Worm (Caenorhabditis elegans) whole organism, L1 larva: ENCODE measurements around the gene C49A9.6.
A peak's percentile ranks its signal among the peaks of the same experiment; 100 is the strongest.
"Not testable (repeated sequence)": the region's sequence is repeated elsewhere in the genome, so short reads cannot be mapped to it uniquely, and the experiment has no call there.

ENCODE experiments used
- C04F5.9 ChIP-seq: sonication (generic microtip); optimal IDR thresholded peaks from 2 replicates; lab custom pipeline; 2016; ENCODE audit warnings: missing genetic modification characterization, missing compliant biosample characterization
- C16A3.4 ChIP-seq: fragments of 150-350 bp; optimal IDR thresholded peaks from 2 replicates; lab custom pipeline; 2014; ENCODE audit warnings: missing biosample characterization, missing genetic modification characterization
- aha-1 ChIP-seq: fragments of 150-350 bp; optimal IDR thresholded peaks from 2 replicates; lab custom pipeline; 2014; ENCODE audit warnings: missing biosample characterization, missing genetic modification characterization
- alr-1 ChIP-seq: fragments of 200-800 bp; sonication (Bioruptor generic); optimal IDR thresholded peaks from 2 replicates; lab custom pipeline; 2018; ENCODE audit warnings: borderline replicate concordance, mild to moderate bottlenecking, missing genetic modification characterization, missing compliant biosample characterization
- ama-1 ChIP-seq: fragments of 150-350 bp; optimal IDR thresholded peaks from 2 replicates; lab custom pipeline; 2014
- ceh-63 ChIP-seq: fragments of 200-800 bp; sonication (Bioruptor generic); optimal IDR thresholded peaks from 2 replicates; lab custom pipeline; 2018; ENCODE audit warnings: mild to moderate bottlenecking, missing genetic modification characterization, missing compliant biosample characterization
- ceh-8 ChIP-seq: fragments of 200-800 bp; sonication (Bioruptor generic); optimal IDR thresholded peaks from 2 replicates; lab custom pipeline; 2018; ENCODE audit warnings: mild to moderate bottlenecking, missing genetic modification characterization, moderate library complexity, missing compliant biosample characterization
- ceh-90 ChIP-seq: sonication (generic microtip); optimal IDR thresholded peaks from 2 replicates; lab custom pipeline; 2016; ENCODE audit warnings: missing genetic modification characterization, missing compliant biosample characterization
- dsc-1 ChIP-seq: sonication (generic microtip); optimal IDR thresholded peaks from 2 replicates; lab custom pipeline; 2016; ENCODE audit warnings: mild to moderate bottlenecking, missing genetic modification characterization, missing compliant biosample characterization
- egl-13 ChIP-seq: sonication (generic microtip); optimal IDR thresholded peaks from 2 replicates; lab custom pipeline; 2016; ENCODE audit warnings: missing genotype, missing genetic modification reagents, missing genetic modification characterization, missing compliant biosample characterization
- egl-27 ChIP-seq, 2 experiments: fragments of 150-350 bp in 1 of 2; sonication (generic microtip); optimal IDR thresholded peaks; 3 replicates each; lab custom pipeline; 2017 to 2018; ENCODE audit warnings: missing biosample characterization in 2 of 2, missing genetic modification characterization in 2 of 2, missing genetic modification reagents in 2 of 2
- elt-2 ChIP-seq: sonication (generic microtip); optimal IDR thresholded peaks from 2 replicates; lab custom pipeline; 2016; ENCODE audit warnings: missing genetic modification characterization, mild to moderate bottlenecking, inconsistent platforms, missing compliant biosample characterization, missing genetic modification reagents
- elt-3 ChIP-seq, 6 experiments: fragments of 150-350 bp in 1 of 6; sonication (generic microtip); optimal IDR thresholded peaks; 2 replicates each; lab custom pipeline; 2017 to 2018; ENCODE audit warnings: missing biosample characterization in 6 of 6, missing genetic modification characterization in 6 of 6, inconsistent platforms in 1 of 6
- fkh-10 ChIP-seq: sonication (generic microtip); optimal IDR thresholded peaks from 2 replicates; lab custom pipeline; 2017; ENCODE audit warnings: missing biosample characterization, missing genetic modification reagents, missing genetic modification characterization
- fkh-8 ChIP-seq: sonication (generic microtip); optimal IDR thresholded peaks from 2 replicates; lab custom pipeline; 2016; ENCODE audit warnings: mild to moderate bottlenecking, missing genetic modification characterization, missing compliant biosample characterization
- fos-1 ChIP-seq: fragments of 150-350 bp; optimal IDR thresholded peaks from 2 replicates; lab custom pipeline; 2014; ENCODE audit warnings: missing biosample characterization, missing genetic modification characterization
- grh-1 ChIP-seq: fragments of 200-800 bp; sonication (Bioruptor generic); IDR thresholded peaks from 2 replicates; pipeline ENCODE4 v1.3.6; 2022; ENCODE audit warnings: missing genetic modification reagents, missing genetic modification characterization, missing compliant biosample characterization
- hlh-17 ChIP-seq: fragments of 200-800 bp; sonication (Bioruptor generic); optimal IDR thresholded peaks from 2 replicates; lab custom pipeline; 2018; ENCODE audit warnings: missing genetic modification characterization, mild to moderate bottlenecking, missing compliant biosample characterization, moderate library complexity, borderline replicate concordance
- irx-1 ChIP-seq: sonication (generic microtip); optimal IDR thresholded peaks from 2 replicates; lab custom pipeline; 2016; ENCODE audit warnings: missing genetic modification characterization, missing compliant biosample characterization
- isw-1 ChIP-seq: fragments of 200-800 bp; sonication (Bioruptor generic); IDR thresholded peaks from 2 replicates; pipeline ENCODE4 v1.3.6; 2022; ENCODE audit warnings: missing genetic modification characterization, missing compliant biosample characterization
- jun-1 ChIP-seq: fragments of 150-350 bp; optimal IDR thresholded peaks from 2 replicates; lab custom pipeline; 2014; ENCODE audit warnings: missing biosample characterization, missing genetic modification reagents, missing genetic modification characterization
- lin-13 ChIP-seq: fragments of 150-350 bp; optimal IDR thresholded peaks from 2 replicates; lab custom pipeline; 2014; ENCODE audit warnings: missing biosample characterization, missing genetic modification reagents, missing genetic modification characterization
- lin-14 ChIP-seq: fragments of 200-800 bp; sonication (Bioruptor generic); optimal IDR thresholded peaks from 2 replicates; lab custom pipeline; 2018; ENCODE audit warnings: mild to moderate bottlenecking, missing genetic modification characterization, moderate library complexity, missing compliant biosample characterization
- lir-3 ChIP-seq: sonication (generic microtip); optimal IDR thresholded peaks from 2 replicates; lab custom pipeline; 2016; ENCODE audit warnings: mild to moderate bottlenecking, missing genetic modification characterization, moderate library complexity, missing compliant biosample characterization; ENCODE audit not compliant: poor library complexity
- lsy-2 ChIP-seq, 2 experiments: fragments of 150-350 bp; optimal IDR thresholded peaks; 2 replicates each; lab custom pipeline; 2014; ENCODE audit warnings: missing biosample characterization in 2 of 2, missing genetic modification characterization in 2 of 2
- mab-9 ChIP-seq: fragments of 200-800 bp; sonication (Bioruptor generic); IDR thresholded peaks from 2 replicates; pipeline ENCODE4 v1.3.6; 2022; ENCODE audit warnings: missing genetic modification reagents, missing genetic modification characterization, missing compliant biosample characterization
- mdl-1 ChIP-seq, 2 experiments: fragments of 150-350 bp; optimal IDR thresholded peaks; 2 replicates each; lab custom pipeline; 2014 to 2017; ENCODE audit warnings: missing biosample characterization in 2 of 2, missing genetic modification characterization in 2 of 2, inconsistent platforms in 1 of 2
- mep-1 ChIP-seq: fragments of 150-350 bp; optimal IDR thresholded peaks from 2 replicates; lab custom pipeline; 2014; ENCODE audit warnings: missing biosample characterization, missing genetic modification characterization
- nhr-12 ChIP-seq: sonication (generic microtip); optimal IDR thresholded peaks from 2 replicates; lab custom pipeline; 2017; ENCODE audit warnings: missing biosample characterization, missing genetic modification characterization
- nhr-19 ChIP-seq: fragments of 200-800 bp; sonication (Bioruptor generic); conservative IDR thresholded peaks from 2 replicates; pipeline ENCODE4 v1.3.6; 2022; ENCODE audit warnings: missing genetic modification characterization, missing compliant biosample characterization
- nhr-237 ChIP-seq: fragments of 150-350 bp; optimal IDR thresholded peaks from 2 replicates; lab custom pipeline; 2014; ENCODE audit warnings: missing biosample characterization, missing genetic modification characterization
- nhr-47 ChIP-seq: sonication (generic microtip); optimal IDR thresholded peaks from 2 replicates; lab custom pipeline; 2016; ENCODE audit warnings: mild to moderate bottlenecking, missing genetic modification characterization, moderate library complexity, missing compliant biosample characterization
- nhr-71 ChIP-seq: sonication (generic microtip); optimal IDR thresholded peaks from 2 replicates; lab custom pipeline; 2016; ENCODE audit warnings: mild to moderate bottlenecking, missing genetic modification characterization, moderate library complexity, missing compliant biosample characterization
- nhr-76 ChIP-seq: sonication (generic microtip); optimal IDR thresholded peaks from 2 replicates; lab custom pipeline; 2017; ENCODE audit warnings: missing biosample characterization, missing genetic modification characterization
- nhr-84 ChIP-seq: sonication (generic microtip); optimal IDR thresholded peaks from 2 replicates; lab custom pipeline; 2017; ENCODE audit warnings: missing biosample characterization, missing genetic modification characterization
- pag-3 ChIP-seq: sonication (generic microtip); optimal IDR thresholded peaks from 2 replicates; lab custom pipeline; 2017; ENCODE audit warnings: missing genetic modification characterization, mild to moderate bottlenecking, missing compliant biosample characterization, antibody characterized with exemption, borderline replicate concordance; ENCODE audit not compliant: insufficient read depth
- pax-3 ChIP-seq: fragments of 200-800 bp; sonication (Bioruptor generic); optimal IDR thresholded peaks from 2 replicates; lab custom pipeline; 2018; ENCODE audit warnings: mild to moderate bottlenecking, missing genetic modification characterization, moderate library complexity, missing compliant biosample characterization
- rnt-1 ChIP-seq: sonication (generic microtip); optimal IDR thresholded peaks from 2 replicates; lab custom pipeline; 2016; ENCODE audit warnings: mild to moderate bottlenecking, missing genetic modification characterization, moderate library complexity, missing compliant biosample characterization
- skn-1 ChIP-seq: fragments of 150-350 bp; optimal IDR thresholded peaks from 2 replicates; lab custom pipeline; 2014; ENCODE audit warnings: missing biosample characterization, missing genetic modification characterization
- snpc-4 ChIP-seq: fragments of 150-350 bp; optimal IDR thresholded peaks from 2 replicates; lab custom pipeline; 2014; ENCODE audit warnings: missing biosample characterization, missing genetic modification characterization
- sox-4 ChIP-seq: sonication (generic microtip); optimal IDR thresholded peaks from 2 replicates; lab custom pipeline; 2016; ENCODE audit warnings: missing genetic modification characterization, missing compliant biosample characterization
- swsn-7 ChIP-seq: sonication (generic microtip); optimal IDR thresholded peaks from 2 replicates; lab custom pipeline; 2016; ENCODE audit warnings: missing genetic modification characterization, missing compliant biosample characterization
- unc-130 ChIP-seq: fragments of 150-350 bp; optimal IDR thresholded peaks from 2 replicates; lab custom pipeline; 2017; ENCODE audit warnings: missing biosample characterization, missing genetic modification characterization, inconsistent platforms
- unc-86 ChIP-seq: sonication (generic microtip); optimal IDR thresholded peaks from 2 replicates; lab custom pipeline; 2016; ENCODE audit warnings: missing genetic modification characterization, missing compliant biosample characterization
- zip-4 ChIP-seq: fragments of 200-800 bp; sonication (Bioruptor generic); optimal IDR thresholded peaks from 2 replicates; lab custom pipeline; 2018; ENCODE audit warnings: mild to moderate bottlenecking, missing genetic modification characterization, moderate library complexity, missing compliant biosample characterization

C49A9.6 gene

ce11 chrIV:6249591-6249990, 38.9 kb downstream of the C49A9.6 start, which contains the start of gene F58F9.1:
Gene F58F9.1 (plus strand): TSS chrIV:6249841.
- TF ChIP-seq lin-14 (GFP tag; lab: Kevin White, UChicago) (peak; percentile 64), nhr-71 (no peak), ama-1 (lab: Kevin White, UChicago) (no peak), snpc-4 (tag; lab: Kevin White, UChicago) (no peak), lin-13 (no peak), mep-1 (tag; lab: Kevin White, UChicago) (no peak), zip-4 (GFP tag; lab: Kevin White, UChicago) (no peak), swsn-7 (peak; percentile 4), elt-3 (tag; optimal IDR thresholded peaks at IDR 0.05; lab: Kevin White, UChicago) (no peak), skn-1 (tag; lab: Kevin White, UChicago) (no peak), nhr-84 (tag; lab: Kevin White, UChicago) (no peak), jun-1 (no peak), dsc-1 (tag; lab: Kevin White, UChicago) (peak; percentile 37), grh-1 (no peak), egl-13 (tag; lab: Kevin White, UChicago) (peak; percentile 9), nhr-47 (tag; lab: Kevin White, UChicago) (peak; percentile 29), C16A3.4 (tag; lab: Kevin White, UChicago) (no peak), ceh-8 (GFP tag; lab: Kevin White, UChicago) (no peak), unc-86 (no peak), unc-130 (no peak), ceh-63 (GFP tag; lab: Kevin White, UChicago) (no peak), egl-27 (tag; optimal IDR thresholded peaks at IDR 0.05; lab: Kevin White, UChicago) (no peak), sox-4 (no peak)

ce11 chrIV:6253000-6253399, 42.3 kb downstream of the C49A9.6 start, which contains the start of gene T13A10.2:
Gene T13A10.2 (plus strand): TSS chrIV:6253300.
- TF ChIP-seq nhr-47 (tag; lab: Kevin White, UChicago); isw-1 (GFP tag; lab: Robert Waterston, UW); irx-1 (tag; lab: Kevin White, UChicago): not testable (repeated sequence)

- TF ChIP-seq hlh-17 (GFP tag; lab: Kevin White, UChicago): no peak
- TF ChIP-seq nhr-12 (tag; lab: Kevin White, UChicago): no peak
- TF ChIP-seq, all 84 proteins: peak for 0
Observed at ce11 chrIV:6254635-6255034, 43.9 kb downstream of the C49A9.6 start, which contains the start of gene T13A10.64. Gene T13A10.64 (plus strand): TSS chrIV:6254935.

ce11 chrIV:6258967-6259366, 48.2 kb downstream of the C49A9.6 start:
- TF ChIP-seq lin-13: no peak
- TF ChIP-seq egl-13 (tag; lab: Kevin White, UChicago): no peak
- no peak for TF ChIP-seq alr-1
- TF ChIP-seq rnt-1 (tag; lab: Kevin White, UChicago): no peak
- TF ChIP-seq mab-9 (GFP tag; lab: Robert Waterston, UW): no peak
- TF ChIP-seq lsy-2 (tag; optimal IDR thresholded peaks at IDR 0.05; lab: Kevin White, UChicago): no peak
- TF ChIP-seq fkh-10 (GFP tag; lab: Kevin White, UChicago): no peak
- TF ChIP-seq lin-14 (GFP tag; lab: Kevin White, UChicago): no peak
- no peak for TF ChIP-seq C16A3.4 (tag; lab: Kevin White, UChicago)
- no peak for TF ChIP-seq elt-2
- no peak for TF ChIP-seq nhr-19 (GFP tag; lab: Robert Waterston, UW)
- TF ChIP-seq nhr-71: no peak
- no peak for TF ChIP-seq fos-1 (tag; lab: Kevin White, UChicago)
- TF ChIP-seq, all 84 proteins: peak for 0

- TF ChIP-seq ceh-90 (tag; lab: Kevin White, UChicago) (no peak), nhr-237 (tag; lab: Kevin White, UChicago) (no peak), nhr-76 (no peak), pag-3 (tag; lab: Kevin White, UChicago) (no peak), ceh-8 (GFP tag; lab: Kevin White, UChicago) (no peak), lir-3 (tag; lab: Kevin White, UChicago) (no peak), C16A3.4 (tag; lab: Kevin White, UChicago) (no peak), fkh-8 (tag; lab: Kevin White, UChicago) (no peak), pax-3 (no peak), egl-13 (tag; lab: Kevin White, UChicago) (no peak), unc-130 (no peak), mdl-1 (tag; optimal IDR thresholded peaks at IDR 0.05; lab: Kevin White, UChicago) (no peak), skn-1 (tag; lab: Kevin White, UChicago) (no peak), aha-1 (tag; lab: Kevin White, UChicago) (no peak), fkh-10 (GFP tag; lab: Kevin White, UChicago) (no peak), C04F5.9 (tag; lab: Kevin White, UChicago) (no peak)
Observed at ce11 chrIV:6259732-6260131, 49.0 kb downstream of the C49A9.6 start, which contains the start of gene nlp-16. Gene nlp-16 (minus strand): TSS chrIV:6259832.
